Worm (Caenorhabditis elegans): ENCODE measurements around the gene T04C12.8.

DNA sequence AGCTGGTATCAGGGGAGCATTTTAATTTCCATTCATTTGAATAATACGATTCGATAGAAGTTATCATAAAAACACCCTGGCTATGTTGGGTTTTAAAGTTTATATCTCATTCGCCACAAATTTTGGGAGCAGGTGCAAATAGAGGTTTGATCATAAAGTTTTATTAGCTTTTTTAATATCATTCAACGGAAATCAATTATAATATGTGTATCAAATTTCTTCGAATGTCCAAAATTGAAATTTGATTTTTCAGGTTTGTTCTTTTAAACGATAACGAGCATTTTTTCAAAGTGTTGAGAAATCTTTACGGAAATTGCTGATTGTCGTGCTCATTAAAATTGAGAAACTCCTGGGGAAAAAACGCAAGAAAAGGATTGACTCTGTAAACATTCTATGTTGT is 20.5 kb downstream of the T04C12.8 start, which contains the start of gene srh-74:
- TF ChIP-seq W03F9.2 (tag; optimal IDR thresholded peaks at IDR 0.05) (no peak), dao-5 (tag; optimal IDR thresholded peaks at IDR 0.05) (no peak), him-1 (tag; optimal IDR thresholded peaks at IDR 0.05) (no peak)

Data from whole organism, L4/young adult.